Worm (Caenorhabditis elegans) whole organism, midembryonic: ENCODE data around the gene ZK896.1.
"Not testable (repeated sequence)": the region's sequence is repeated elsewhere in the genome, so short reads cannot be mapped to it uniquely, and the experiment has no call there.

ENCODE experiments used
- T22C8.4 ChIP-seq: fragments of 200-800 bp; sonication (Bioruptor generic); IDR thresholded peaks from 2 replicates; pipeline ENCODE4 v1.3.6; 2022; ENCODE audit warnings: missing genetic modification characterization, missing compliant biosample characterization
- klf-2 ChIP-seq: fragments of 200-800 bp; sonication (Bioruptor generic); conservative IDR thresholded peaks from 2 replicates; pipeline ENCODE4 v1.3.6; 2022; ENCODE audit warnings: missing genetic modification reagents, missing genetic modification characterization, missing compliant biosample characterization
- ztf-29 ChIP-seq: fragments of 200-800 bp; sonication (Bioruptor generic); IDR thresholded peaks from 2 replicates; pipeline ENCODE4 v1.3.6; 2022; ENCODE audit warnings: missing genetic modification reagents, missing genetic modification characterization, missing compliant biosample characterization

DNA sequence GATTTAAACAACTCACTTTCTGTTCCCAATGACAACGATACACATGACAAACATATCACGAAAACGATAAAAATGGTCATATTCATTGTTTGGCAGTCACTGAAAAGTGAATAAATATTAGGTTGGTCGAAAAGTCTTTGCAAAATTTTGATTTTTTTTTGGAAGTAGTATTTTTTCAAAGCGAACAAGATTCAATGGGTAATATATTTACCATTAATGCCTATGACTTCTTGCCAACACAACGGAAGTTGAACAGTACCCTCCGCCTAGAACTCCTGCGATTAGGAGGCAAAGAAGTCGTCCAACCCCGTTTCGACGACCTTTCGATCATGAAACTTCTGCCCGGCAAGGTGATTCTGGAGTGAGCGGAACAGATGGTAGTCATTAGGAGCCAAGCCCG is at the start of gene ZK896.1:
- TF ChIP-seq ztf-29 (GFP tag; lab: Robert Waterston, UW); T22C8.4; klf-2 (GFP tag; lab: Robert Waterston, UW): not testable (repeated sequence)
